Worm (Caenorhabditis elegans): ENCODE data around the gene T09B9.1.
"Not testable (repeated sequence)": the region's sequence is repeated elsewhere in the genome, so short reads cannot be mapped to it uniquely, and the experiment has no call there.

ce11 chrX:9743513-9743914, 13.6 kb upstream of the T09B9.1 start:
- TF ChIP-seq hmg-11 (tag; optimal IDR thresholded peaks at IDR 0.05) (peak; percentile 98), elt-3 (tag; optimal IDR thresholded peaks at IDR 0.05) (peak in 1 of 3 experiments; percentile 62), nhr-77 (tag; optimal IDR thresholded peaks at IDR 0.05) (peak; percentile 76), pqm-1 (tag; optimal IDR thresholded peaks at IDR 0.05) (peak; percentile 54), nhr-11 (tag; optimal IDR thresholded peaks at IDR 0.05) (peak; percentile 28)
- TF ChIP-seq fkh-10 (GFP tag; optimal IDR thresholded peaks at IDR 0.05); eor-1 (tag; optimal IDR thresholded peaks at IDR 0.05); zag-1 (tag; optimal IDR thresholded peaks at IDR 0.05); unc-39 (tag; optimal IDR thresholded peaks at IDR 0.05); pha-4 (tag; optimal IDR thresholded peaks at IDR 0.05): not testable (repeated sequence)
